Fruit fly (Drosophila melanogaster): ENCODE results near the gene CG31810.
A peak's percentile ranks its signal among the peaks of the same experiment; 100 is the strongest.

Gene CG31810

dm6 chr2L:16817421-16818101 is 34.6 kb downstream of the CG31810 start (continued):
- TF ChIP-seq CG10267 (tag; optimal IDR thresholded peaks at IDR 0.05) (no peak), E2f2 (GFP tag; IDR thresholded peaks at IDR 0.05) (no peak), zen (tag; optimal IDR thresholded peaks at IDR 0.05) (peak; percentile 15), CG2129 (GFP tag; IDR thresholded peaks at IDR 0.05; ENCODE audit: partially characterized antibody) (no peak), CG9932 (GFP tag; IDR thresholded peaks at IDR 0.05) (peak; percentile 57), lilli (GFP tag; optimal IDR thresholded peaks at IDR 0.05) (peak; percentile 61), GATAe (GFP tag; conservative IDR thresholded peaks at IDR 0.05) (peak; percentile 37; the same call in 1 of the 2 replicates), ase (GFP tag; IDR thresholded peaks at IDR 0.05) (no peak), crol (GFP tag; IDR thresholded peaks at IDR 0.05) (no peak), BtbVII (GFP tag; optimal IDR thresholded peaks at IDR 0.05) (peak; percentile 36), pnt (GFP tag; optimal IDR thresholded peaks at IDR 0.05) (no peak), CG9609 (GFP tag; optimal IDR thresholded peaks at IDR 0.05) (peak; percentile 8), Ada2b (GFP tag; IDR thresholded peaks at IDR 0.05) (no peak), sens (GFP tag) (peak; percentile 87), pzg (GFP tag; optimal IDR thresholded peaks at IDR 0.05) (no peak), grau (tag; optimal IDR thresholded peaks at IDR 0.05) (peak; percentile 89), CG13296 (GFP tag; optimal IDR thresholded peaks at IDR 0.05) (no peak), CG11695 (GFP tag; IDR thresholded peaks at IDR 0.05) (no peak), Elba2 (GFP tag; optimal IDR thresholded peaks at IDR 0.05) (no peak), en (GFP tag; optimal IDR thresholded peaks at IDR 0.05) (no peak), knrl (GFP tag; IDR thresholded peaks at IDR 0.05; ENCODE audit: partially characterized antibody) (no peak), tgo (GFP tag; IDR thresholded peaks at IDR 0.05) (peak; percentile 29; the same call in 1 of the 3 replicates), Jarid2 (GFP tag; optimal IDR thresholded peaks at IDR 0.05) (no peak), CG32532 (GFP tag; IDR thresholded peaks at IDR 0.05) (peak; percentile 22; the same call in 1 of the 2 replicates), Oaz (GFP tag; IDR thresholded peaks at IDR 0.05) (no peak), chif (GFP tag; optimal IDR thresholded peaks at IDR 0.05) (no peak), lab (GFP tag; optimal IDR thresholded peaks at IDR 0.05) (peak; percentile 9), amos (GFP tag; IDR thresholded peaks at IDR 0.05; ENCODE audit: partially characterized antibody) (no peak), CG13123 (GFP tag; optimal IDR thresholded peaks at IDR 0.05) (no peak), CG1792 (GFP tag; optimal IDR thresholded peaks at IDR 0.05) (peak; percentile 8), ftz-f1 (GFP tag; optimal IDR thresholded peaks at IDR 0.05) (peak; percentile 13), Hr39 (optimal IDR thresholded peaks at IDR 0.05) (no peak), Lhr (GFP tag; optimal IDR thresholded peaks at IDR 0.05) (no peak), CG1024 (GFP tag; IDR thresholded peaks at IDR 0.05) (no peak), MBD-R2 (GFP tag; IDR thresholded peaks at IDR 0.05) (no peak), CG6813 (GFP tag; optimal IDR thresholded peaks at IDR 0.05) (no peak), ERR (GFP tag; optimal IDR thresholded peaks at IDR 0.05) (peak; percentile 5), CG6654 (GFP tag; optimal IDR thresholded peaks at IDR 0.05) (no peak), Sin3A (optimal IDR thresholded peaks at IDR 0.05) (no peak), CG10366 (GFP tag; IDR thresholded peaks at IDR 0.05) (peak; percentile 30; the same call in 1 of the 2 replicates), CG10209 (GFP tag; optimal IDR thresholded peaks at IDR 0.05) (peak; percentile 10), sisA (GFP tag; IDR thresholded peaks at IDR 0.05) (peak; percentile 6; the same call in 1 of the 2 replicates), h (optimal IDR thresholded peaks at IDR 0.05) (no peak), CG10654 (GFP tag; optimal IDR thresholded peaks at IDR 0.05) (no peak), Side (GFP tag; optimal IDR thresholded peaks at IDR 0.05) (peak; percentile 22), tna (GFP tag; IDR thresholded peaks at IDR 0.05; ENCODE audit: partially characterized antibody) (no peak), Ssrp (tag; optimal IDR thresholded peaks at IDR 0.05) (no peak), Bdp1 (GFP tag; optimal IDR thresholded peaks at IDR 0.05) (no peak), CG15269 (tag; optimal IDR thresholded peaks at IDR 0.05) (peak; percentile 49), Hmr (GFP tag; optimal IDR thresholded peaks at IDR 0.05) (peak; percentile 34), gcm2 (GFP tag; optimal IDR thresholded peaks at IDR 0.05) (no peak)
